Worm (Caenorhabditis elegans) whole organism, L1 larva: ENCODE data around the gene mdt-15.

ENCODE experiments used
- C04F5.9 ChIP-seq: sonication (generic microtip); optimal IDR thresholded peaks from 2 replicates; lab custom pipeline; 2016; ENCODE audit warnings: missing genetic modification characterization, missing compliant biosample characterization
- C16A3.4 ChIP-seq: fragments of 150-350 bp; optimal IDR thresholded peaks from 2 replicates; lab custom pipeline; 2014; ENCODE audit warnings: missing biosample characterization, missing genetic modification characterization
- Y116A8C.19 ChIP-seq: sonication (generic microtip); optimal IDR thresholded peaks from 2 replicates; lab custom pipeline; 2016; ENCODE audit warnings: missing compliant biosample characterization, missing genetic modification characterization, borderline replicate concordance
- aly-2 ChIP-seq: fragments of 150-350 bp; optimal IDR thresholded peaks from 2 replicates; lab custom pipeline; 2014; ENCODE audit warnings: missing biosample characterization, missing genetic modification characterization
- ama-1 ChIP-seq: fragments of 150-350 bp; optimal IDR thresholded peaks from 2 replicates; lab custom pipeline; 2014
- blmp-1 ChIP-seq: fragments of 150-350 bp; optimal IDR thresholded peaks from 2 replicates; lab custom pipeline; 2014; ENCODE audit warnings: missing biosample characterization, missing genetic modification characterization
- ceh-8 ChIP-seq: fragments of 200-800 bp; sonication (Bioruptor generic); optimal IDR thresholded peaks from 2 replicates; lab custom pipeline; 2018; ENCODE audit warnings: mild to moderate bottlenecking, missing genetic modification characterization, moderate library complexity, missing compliant biosample characterization
- ceh-82 ChIP-seq, 3 experiments: fragments of 150-350 bp in 1 of 3; sonication (generic microtip) in 2 of 3; optimal IDR thresholded peaks; 2 replicates each; lab custom pipeline; 2014 to 2017; ENCODE audit warnings: missing biosample characterization in 3 of 3, missing genetic modification characterization in 3 of 3
- ceh-88 ChIP-seq: fragments of 200-800 bp; sonication (Bioruptor generic); IDR thresholded peaks from 2 replicates; pipeline ENCODE4 v1.3.6; 2022; ENCODE audit warnings: missing genetic modification characterization, missing compliant biosample characterization
- ceh-90 ChIP-seq: sonication (generic microtip); optimal IDR thresholded peaks from 2 replicates; lab custom pipeline; 2016; ENCODE audit warnings: missing genetic modification characterization, missing compliant biosample characterization
- dsc-1 ChIP-seq: sonication (generic microtip); optimal IDR thresholded peaks from 2 replicates; lab custom pipeline; 2016; ENCODE audit warnings: mild to moderate bottlenecking, missing genetic modification characterization, missing compliant biosample characterization
- egl-13 ChIP-seq: sonication (generic microtip); optimal IDR thresholded peaks from 2 replicates; lab custom pipeline; 2016; ENCODE audit warnings: missing genotype, missing genetic modification reagents, missing genetic modification characterization, missing compliant biosample characterization
- elt-2 ChIP-seq: sonication (generic microtip); optimal IDR thresholded peaks from 2 replicates; lab custom pipeline; 2016; ENCODE audit warnings: missing genetic modification characterization, mild to moderate bottlenecking, inconsistent platforms, missing compliant biosample characterization, missing genetic modification reagents
- grh-1 ChIP-seq: fragments of 200-800 bp; sonication (Bioruptor generic); IDR thresholded peaks from 2 replicates; pipeline ENCODE4 v1.3.6; 2022; ENCODE audit warnings: missing genetic modification reagents, missing genetic modification characterization, missing compliant biosample characterization
- hpl-2 ChIP-seq: fragments of 150-350 bp; optimal IDR thresholded peaks from 2 replicates; lab custom pipeline; 2014; ENCODE audit warnings: missing biosample characterization, missing genetic modification reagents, missing genetic modification characterization
- irx-1 ChIP-seq: sonication (generic microtip); optimal IDR thresholded peaks from 2 replicates; lab custom pipeline; 2016; ENCODE audit warnings: missing genetic modification characterization, missing compliant biosample characterization
- jun-1 ChIP-seq: fragments of 150-350 bp; optimal IDR thresholded peaks from 2 replicates; lab custom pipeline; 2014; ENCODE audit warnings: missing biosample characterization, missing genetic modification reagents, missing genetic modification characterization
- lin-14 ChIP-seq: fragments of 200-800 bp; sonication (Bioruptor generic); optimal IDR thresholded peaks from 2 replicates; lab custom pipeline; 2018; ENCODE audit warnings: mild to moderate bottlenecking, missing genetic modification characterization, moderate library complexity, missing compliant biosample characterization
- lin-35 ChIP-seq, 2 experiments: fragments of 150-350 bp; optimal IDR thresholded peaks; 2 replicates each; lab custom pipeline; 2014; ENCODE audit warnings: missing biosample characterization in 2 of 2, missing genetic modification characterization in 2 of 2, missing genetic modification reagents in 2 of 2
- lin-39 ChIP-seq: fragments of 150-350 bp; optimal IDR thresholded peaks from 2 replicates; lab custom pipeline; 2014; ENCODE audit warnings: missing biosample characterization, missing genetic modification reagents, missing genetic modification characterization
- lir-3 ChIP-seq: sonication (generic microtip); optimal IDR thresholded peaks from 2 replicates; lab custom pipeline; 2016; ENCODE audit warnings: mild to moderate bottlenecking, missing genetic modification characterization, moderate library complexity, missing compliant biosample characterization; ENCODE audit not compliant: poor library complexity
- lsy-2 ChIP-seq, 2 experiments: fragments of 150-350 bp; optimal IDR thresholded peaks; 2 replicates each; lab custom pipeline; 2014; ENCODE audit warnings: missing biosample characterization in 2 of 2, missing genetic modification characterization in 2 of 2
- mef-2 ChIP-seq: fragments of 150-350 bp; optimal IDR thresholded peaks from 2 replicates; lab custom pipeline; 2014; ENCODE audit warnings: missing biosample characterization, missing genetic modification characterization
- mep-1 ChIP-seq: fragments of 150-350 bp; optimal IDR thresholded peaks from 2 replicates; lab custom pipeline; 2014; ENCODE audit warnings: missing biosample characterization, missing genetic modification characterization
- nhr-11 ChIP-seq: fragments of 150-350 bp; optimal IDR thresholded peaks from 2 replicates; lab custom pipeline; 2014; ENCODE audit warnings: missing biosample characterization, missing genetic modification characterization
- nhr-12 ChIP-seq: sonication (generic microtip); optimal IDR thresholded peaks from 2 replicates; lab custom pipeline; 2017; ENCODE audit warnings: missing biosample characterization, missing genetic modification characterization
- nhr-20 ChIP-seq: sonication (generic microtip); optimal IDR thresholded peaks from 2 replicates; lab custom pipeline; 2016; ENCODE audit warnings: mild to moderate bottlenecking, missing genetic modification characterization, missing compliant biosample characterization
- nhr-28 ChIP-seq: fragments of 150-350 bp; optimal IDR thresholded peaks from 2 replicates; lab custom pipeline; 2014; ENCODE audit warnings: missing biosample characterization, missing genetic modification characterization
- nhr-76 ChIP-seq: sonication (generic microtip); optimal IDR thresholded peaks from 2 replicates; lab custom pipeline; 2017; ENCODE audit warnings: missing biosample characterization, missing genetic modification characterization
- nhr-90 ChIP-seq: sonication (generic microtip); optimal IDR thresholded peaks from 2 replicates; lab custom pipeline; 2016; ENCODE audit warnings: mild to moderate bottlenecking, missing genetic modification characterization, missing compliant biosample characterization; ENCODE audit not compliant: poor library complexity
- rnt-1 ChIP-seq: sonication (generic microtip); optimal IDR thresholded peaks from 2 replicates; lab custom pipeline; 2016; ENCODE audit warnings: mild to moderate bottlenecking, missing genetic modification characterization, moderate library complexity, missing compliant biosample characterization
- skn-1 ChIP-seq: fragments of 150-350 bp; optimal IDR thresholded peaks from 2 replicates; lab custom pipeline; 2014; ENCODE audit warnings: missing biosample characterization, missing genetic modification characterization
- snpc-4 ChIP-seq: fragments of 150-350 bp; optimal IDR thresholded peaks from 2 replicates; lab custom pipeline; 2014; ENCODE audit warnings: missing biosample characterization, missing genetic modification characterization
- snu-23 ChIP-seq: sonication (generic microtip); optimal IDR thresholded peaks from 2 replicates; lab custom pipeline; 2016; ENCODE audit warnings: missing genetic modification characterization, missing compliant biosample characterization
- sox-4 ChIP-seq: sonication (generic microtip); optimal IDR thresholded peaks from 2 replicates; lab custom pipeline; 2016; ENCODE audit warnings: missing genetic modification characterization, missing compliant biosample characterization
- sptf-1 ChIP-seq: fragments of 150-350 bp; optimal IDR thresholded peaks from 2 replicates; lab custom pipeline; 2014; ENCODE audit warnings: missing biosample characterization, missing genetic modification characterization
- sup-37 ChIP-seq: fragments of 200-800 bp; sonication (Bioruptor generic); optimal IDR thresholded peaks from 2 replicates; lab custom pipeline; 2018; ENCODE audit warnings: mild to moderate bottlenecking, missing genetic modification characterization, missing compliant biosample characterization
- swsn-7 ChIP-seq: sonication (generic microtip); optimal IDR thresholded peaks from 2 replicates; lab custom pipeline; 2016; ENCODE audit warnings: missing genetic modification characterization, missing compliant biosample characterization
- tlp-1 ChIP-seq: fragments of 150-350 bp; optimal IDR thresholded peaks from 2 replicates; lab custom pipeline; 2014; ENCODE audit warnings: missing biosample characterization, missing genetic modification characterization
- unc-130 ChIP-seq: fragments of 150-350 bp; optimal IDR thresholded peaks from 2 replicates; lab custom pipeline; 2017; ENCODE audit warnings: missing biosample characterization, missing genetic modification characterization, inconsistent platforms
- unc-86 ChIP-seq: sonication (generic microtip); optimal IDR thresholded peaks from 2 replicates; lab custom pipeline; 2016; ENCODE audit warnings: missing genetic modification characterization, missing compliant biosample characterization
- unc-98 ChIP-seq: fragments of 200-800 bp; sonication (Bioruptor generic); IDR thresholded peaks from 2 replicates; pipeline ENCODE4 v1.3.6; 2022; ENCODE audit warnings: missing genetic modification characterization, missing compliant biosample characterization
- vab-15 ChIP-seq: sonication (generic microtip); optimal IDR thresholded peaks from 2 replicates; lab custom pipeline; 2017; ENCODE audit warnings: missing genotype, mild to moderate bottlenecking, missing genetic modification characterization, missing compliant biosample characterization
- xbp-1 ChIP-seq: sonication (generic microtip); optimal IDR thresholded peaks from 2 replicates; lab custom pipeline; 2016; ENCODE audit warnings: missing genetic modification characterization, missing compliant biosample characterization
- zag-1 ChIP-seq: fragments of 150-350 bp; optimal IDR thresholded peaks from 2 replicates; lab custom pipeline; 2014; ENCODE audit warnings: missing biosample characterization, missing genetic modification characterization
- ztf-4 ChIP-seq: fragments of 150-350 bp; optimal IDR thresholded peaks from 2 replicates; lab custom pipeline; 2014; ENCODE audit warnings: missing biosample characterization, missing genetic modification characterization

The mdt-15 gene

DNA sequence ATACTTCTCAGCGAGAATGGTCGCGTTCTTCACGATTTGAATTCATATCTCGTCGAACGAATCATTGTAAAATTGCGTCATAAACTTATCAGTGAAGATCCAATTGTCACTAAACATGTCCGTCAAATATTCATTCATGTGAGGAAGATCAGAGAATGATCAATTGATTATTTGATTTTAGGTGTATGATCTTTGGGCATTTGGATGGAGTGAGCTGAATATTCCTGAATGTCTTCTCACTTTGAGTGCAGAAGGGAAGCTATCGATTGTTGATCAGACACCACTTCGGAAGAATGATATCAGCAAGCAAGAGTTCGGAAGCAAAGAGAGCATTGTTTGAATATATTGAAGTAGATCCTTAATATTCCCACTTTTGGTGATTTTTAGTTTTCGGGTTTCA is 40.7 kb upstream of the mdt-15 start (continued):
- no peak for TF ChIP-seq nhr-11 (tag; lab: Kevin White, UChicago)
- TF ChIP-seq egl-13 (tag; lab: Kevin White, UChicago) = no peak
- TF ChIP-seq swsn-7 (tag; lab: Kevin White, UChicago) = peak; percentile 11
- TF ChIP-seq lin-39 (tag; lab: Kevin White, UChicago) = no peak
- TF ChIP-seq Y116A8C.19 = no peak
- no peak for TF ChIP-seq nhr-76 (tag; lab: Kevin White, UChicago)
- no peak for TF ChIP-seq nhr-28 (tag; lab: Kevin White, UChicago)
- peak; percentile 22; the same call in 1 of the 2 replicates for TF ChIP-seq grh-1 (GFP tag; lab: Robert Waterston, UW)
- no peak for TF ChIP-seq mef-2 (tag; lab: Kevin White, UChicago)
- peak in 1 of 2 experiments; percentile 24 for TF ChIP-seq lsy-2 (tag; optimal IDR thresholded peaks at IDR 0.05; lab: Kevin White, UChicago)
- TF ChIP-seq sptf-1 (tag; lab: Kevin White, UChicago) = no peak
- TF ChIP-seq tlp-1 (tag; lab: Kevin White, UChicago) = no peak
- no peak for TF ChIP-seq rnt-1
- TF ChIP-seq hpl-2 (GFP tag; lab: Kevin White, UChicago) = no peak
- TF ChIP-seq sup-37 = no peak
- no peak for TF ChIP-seq skn-1 (tag; lab: Kevin White, UChicago)
- no peak for TF ChIP-seq zag-1 (tag; lab: Kevin White, UChicago)
- TF ChIP-seq C04F5.9 (tag; lab: Kevin White, UChicago) = no peak
- peak; percentile 75 for TF ChIP-seq snu-23 (GFP tag; lab: Kevin White, UChicago)
- TF ChIP-seq lin-35 (GFP tag; optimal IDR thresholded peaks at IDR 0.05; lab: Kevin White, UChicago) = peak in 1 of 2 experiments; percentile 72
- no peak for TF ChIP-seq lir-3 (tag; lab: Kevin White, UChicago)
- TF ChIP-seq mep-1 = no peak
- no peak for TF ChIP-seq ceh-82 (tag; optimal IDR thresholded peaks at IDR 0.05; lab: Kevin White, UChicago)
- no peak for TF ChIP-seq ceh-90 (tag; lab: Kevin White, UChicago)
- no peak for TF ChIP-seq irx-1 (tag; lab: Kevin White, UChicago)
- peak; percentile 54 for TF ChIP-seq ztf-4 (tag; lab: Kevin White, UChicago)
- 0 out of 2 replicates have a peak, but pooled peaks have one; percentile 11 for TF ChIP-seq ceh-88
- TF ChIP-seq unc-130 (tag; lab: Kevin White, UChicago) = no peak
- peak; percentile 91 for TF ChIP-seq ama-1 (lab: Kevin White, UChicago)
- TF ChIP-seq aly-2 = peak; percentile 65
- TF ChIP-seq snpc-4 (tag; lab: Kevin White, UChicago) = no peak
- TF ChIP-seq nhr-20 (tag; lab: Kevin White, UChicago) = peak; percentile 77
- TF ChIP-seq sox-4 (tag; lab: Kevin White, UChicago) = no peak
- TF ChIP-seq blmp-1 = peak; percentile 39
- TF ChIP-seq C16A3.4 = peak; percentile 18
- no peak for TF ChIP-seq jun-1
- no peak for TF ChIP-seq unc-86 (tag; lab: Kevin White, UChicago)
- peak; percentile 16 for TF ChIP-seq xbp-1
- no peak for TF ChIP-seq dsc-1 (tag; lab: Kevin White, UChicago)
- peak; percentile 13 for TF ChIP-seq elt-2
- TF ChIP-seq vab-15 = no peak
- TF ChIP-seq lin-14 (GFP tag; lab: Kevin White, UChicago) = peak; percentile 23
- TF ChIP-seq ceh-8 = no peak
- peak; percentile 85 for TF ChIP-seq nhr-90 (tag; lab: Kevin White, UChicago)
- TF ChIP-seq nhr-12 (tag; lab: Kevin White, UChicago) = no peak
- no peak for TF ChIP-seq unc-98 (GFP tag; lab: Robert Waterston, UW)
